3 worm cellular contexts compared by ENCODE assay signal in the genomic region with DNA sequence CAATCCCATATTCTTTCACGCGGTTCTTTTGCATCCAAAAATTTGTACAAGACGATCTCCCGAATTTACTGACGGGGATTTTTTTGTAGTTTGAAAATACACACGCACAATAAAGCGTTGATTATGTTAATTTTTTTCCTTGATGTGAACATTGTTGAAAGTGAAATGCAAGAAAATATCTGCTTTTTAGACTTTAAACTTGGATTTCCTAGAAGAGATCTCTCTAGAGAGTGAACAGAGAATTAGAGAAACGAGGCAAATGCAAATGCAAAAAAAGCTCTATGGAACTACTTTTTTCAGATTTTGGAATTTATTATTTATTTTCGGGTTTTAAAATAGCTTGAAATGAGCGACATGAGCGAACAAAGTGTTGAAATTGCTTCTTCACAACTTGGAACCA.
TF ChIP-seq lines count a peak whose summit lies in the region.

A gene (plus strand): TSS at position 301 of the 400 bp plus-strand sequence.

TF ChIP-seq in whole organism, L3 larva, 47 proteins besides CTCF, POLR2A, EP300 and RAD21:
- TF ChIP-seq pqm-1 (tag; optimal IDR thresholded peaks at IDR 0.05; lab: Kevin White, UChicago) (no peak), pha-4 (tag; optimal IDR thresholded peaks at IDR 0.05; lab: Kevin White, UChicago) (peak; percentile 17)
TF ChIP-seq in whole organism, L3 larva: peak in this region for 1.

TF ChIP-seq in whole organism, L4 larva, 104 proteins besides CTCF, POLR2A, EP300 and RAD21:
- TF ChIP-seq duxl-1 (tag; optimal IDR thresholded peaks at IDR 0.05; lab: Kevin White, UChicago; ENCODE audit: poor library complexity) (peak; percentile 26), ztf-11 (tag; optimal IDR thresholded peaks at IDR 0.05; lab: Kevin White, UChicago) (no peak), nhr-77 (tag; optimal IDR thresholded peaks at IDR 0.05; lab: Kevin White, UChicago) (no peak)
TF ChIP-seq in whole organism, L4 larva: peak in this region for 1.

TF ChIP-seq in whole organism, young adult, 124 proteins besides CTCF, POLR2A, EP300 and RAD21:
- TF ChIP-seq lsy-27 (tag; optimal IDR thresholded peaks at IDR 0.05; lab: Kevin White, UChicago; ENCODE audit: borderline replicate concordance, insufficient read depth) (no peak), lin-26 (GFP tag; IDR thresholded peaks at IDR 0.05; lab: Robert Waterston, UW) (no peak), madf-3 (GFP tag; IDR thresholded peaks at IDR 0.05; lab: Robert Waterston, UW) (no peak), die-1 (tag; optimal IDR thresholded peaks at IDR 0.05; lab: Kevin White, UChicago) (no peak), F37B4.10 (GFP tag; IDR thresholded peaks at IDR 0.05; lab: Robert Waterston, UW) (no peak), repo-1 (tag; optimal IDR thresholded peaks at IDR 0.05; lab: Kevin White, UChicago) (peak; percentile 15), Y95B8A.8 (GFP tag; IDR thresholded peaks at IDR 0.05; lab: Robert Waterston, UW) (no peak), zim-3 (tag; optimal IDR thresholded peaks at IDR 0.05; lab: Kevin White, UChicago) (no peak), egrh-3 (GFP tag; IDR thresholded peaks at IDR 0.05; lab: Robert Waterston, UW) (no peak), attf-5 (GFP tag; optimal IDR thresholded peaks at IDR 0.05; lab: Kevin White, UChicago) (no peak), K12H6.12 (tag; optimal IDR thresholded peaks at IDR 0.05; lab: Kevin White, UChicago) (no peak), nhr-80 (tag; optimal IDR thresholded peaks at IDR 0.05; lab: Kevin White, UChicago) (no peak), sdz-38 (tag; optimal IDR thresholded peaks at IDR 0.05; lab: Kevin White, UChicago) (no peak), ceh-40 (GFP tag; IDR thresholded peaks at IDR 0.05; lab: Robert Waterston, UW) (no peak), madf-8 (GFP tag; conservative IDR thresholded peaks at IDR 0.05; lab: Robert Waterston, UW) (no peak), snpc-1.3 (tag; optimal IDR thresholded peaks at IDR 0.05; lab: Kevin White, UChicago; ENCODE audit: insufficient read depth) (peak; percentile 25), hlh-26 (GFP tag; conservative IDR thresholded peaks at IDR 0.05; lab: Robert Waterston, UW) (no peak), F10E7.11 (tag; optimal IDR thresholded peaks at IDR 0.05; lab: Kevin White, UChicago) (no peak), T26A5.8 (tag; optimal IDR thresholded peaks at IDR 0.05; lab: Kevin White, UChicago) (no peak), attf-3 (GFP tag; conservative IDR thresholded peaks at IDR 0.05; lab: Robert Waterston, UW) (no peak), lin-40 (tag; optimal IDR thresholded peaks at IDR 0.05; lab: Kevin White, UChicago) (no peak), zfh-2 (GFP tag; conservative IDR thresholded peaks at IDR 0.05; lab: Robert Waterston, UW) (no peak), lin-54 (GFP tag; optimal IDR thresholded peaks at IDR 0.05; lab: Kevin White, UChicago) (peak; percentile 3), rpc-1 (optimal IDR thresholded peaks at IDR 0.05; lab: Kevin White, UChicago) (no peak), rpc-1 (tag; optimal IDR thresholded peaks at IDR 0.05; lab: Kevin White, UChicago) (no peak), snpc-4 (GFP tag; optimal IDR thresholded peaks at IDR 0.05; lab: Kevin White, UChicago) (no peak), snpc-4 (tag; optimal IDR thresholded peaks at IDR 0.05; lab: Kevin White, UChicago) (peak in 1 of 4 experiments; percentile 26), B0336.3 (GFP tag; IDR thresholded peaks at IDR 0.05; lab: Robert Waterston, UW) (no peak), F33H1.4 (GFP tag; IDR thresholded peaks at IDR 0.05; lab: Robert Waterston, UW) (0 out of 2 replicates have a peak, but pooled peaks have one; percentile 29), C17E4.6 (GFP tag; IDR thresholded peaks at IDR 0.05; lab: Robert Waterston, UW) (no peak), dox-1 (GFP tag; IDR thresholded peaks at IDR 0.05; lab: Robert Waterston, UW) (no peak), F39B2.1 (GFP tag; IDR thresholded peaks at IDR 0.05; lab: Robert Waterston, UW) (no peak), F49E8.2 (tag; optimal IDR thresholded peaks at IDR 0.05; lab: Kevin White, UChicago; ENCODE audit: insufficient read depth) (no peak), atf-7 (tag; optimal IDR thresholded peaks at IDR 0.05; lab: Kevin White, UChicago) (no peak)
